Fruit fly (Drosophila melanogaster): ENCODE measurements around the gene Tango14.

DNA sequence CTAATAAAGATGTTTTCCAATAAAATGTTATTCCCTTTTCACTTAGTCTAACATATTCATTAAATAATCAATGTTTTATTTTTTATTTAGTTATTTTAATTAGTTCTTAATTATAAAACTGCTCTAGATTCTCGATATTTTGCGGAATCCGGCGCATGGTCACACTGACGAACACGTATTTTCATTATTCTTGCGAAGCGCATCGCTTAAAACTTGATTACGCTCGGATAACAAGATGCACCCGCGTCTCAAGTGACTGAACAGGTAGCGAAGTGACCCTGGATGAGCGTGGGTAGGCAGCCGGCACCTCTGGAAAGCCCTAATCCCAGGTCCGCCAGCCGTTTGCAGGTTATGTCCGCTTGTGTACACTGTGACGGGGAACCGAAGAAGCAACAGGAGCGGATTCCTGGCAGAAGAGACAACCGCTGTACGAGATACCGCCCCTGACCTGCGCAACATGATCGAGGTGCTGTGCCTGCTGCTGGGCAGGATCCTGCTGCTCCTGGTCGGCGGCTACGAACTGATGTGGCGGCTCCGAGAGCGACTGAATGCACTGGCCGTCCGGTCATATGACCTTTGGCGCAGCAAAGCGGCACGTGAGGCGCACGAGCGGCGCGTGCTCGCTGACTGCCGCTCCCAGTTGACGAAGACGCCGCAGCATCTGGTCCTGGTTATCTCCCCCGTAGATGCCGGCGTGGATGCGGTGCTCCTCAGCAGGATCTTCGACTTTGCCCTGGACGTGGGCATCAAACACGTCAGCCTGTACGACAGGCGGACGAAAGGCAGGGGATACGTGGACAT lies at the start of gene Tango14:
- TF ChIP-seq usp (GFP tag; optimal IDR thresholded peaks at IDR 0.05), result no peak
- no peak for TF ChIP-seq CG8478 (optimal IDR thresholded peaks at IDR 0.05)
- no peak for TF ChIP-seq psq (optimal IDR thresholded peaks at IDR 0.05)
- no peak for TF ChIP-seq EcR (GFP tag; optimal IDR thresholded peaks at IDR 0.05)

Measured in whole organism.